Worm (Caenorhabditis elegans): ENCODE data around the gene F31F7.1.

F31F7.1 gene

ce11 chrV:6276205-6276604 is at the start of gene F31F7.1 (continued):
- TF ChIP-seq xnd-1 (tag; optimal IDR thresholded peaks at IDR 0.05) (no peak), ccch-3 (GFP tag; optimal IDR thresholded peaks at IDR 0.05) (no peak), madf-6 (GFP tag; IDR thresholded peaks at IDR 0.05) (no peak), madf-10 (tag; optimal IDR thresholded peaks at IDR 0.05) (peak; percentile 49), F33H1.4 (GFP tag; IDR thresholded peaks at IDR 0.05) (no peak), Y67H2A.10 (GFP tag; conservative IDR thresholded peaks at IDR 0.05) (no peak), ztf-3 (GFP tag; optimal IDR thresholded peaks at IDR 0.05) (no peak), lin-40 (tag; optimal IDR thresholded peaks at IDR 0.05) (peak; percentile 30), atf-7 (tag; optimal IDR thresholded peaks at IDR 0.05) (peak; percentile 46), tlf-1 (GFP tag; optimal IDR thresholded peaks at IDR 0.05) (peak; percentile 5), F23B12.7 (tag; optimal IDR thresholded peaks at IDR 0.05; ENCODE audit: insufficient read depth) (no peak), lin-26 (GFP tag; IDR thresholded peaks at IDR 0.05) (no peak), egl-44 (GFP tag; IDR thresholded peaks at IDR 0.05) (0 out of 2 replicates have a peak, but pooled peaks have one; percentile 40), die-1 (tag; optimal IDR thresholded peaks at IDR 0.05) (no peak), ets-4 (GFP tag; optimal IDR thresholded peaks at IDR 0.05) (peak; percentile 17), K11D2.4 (GFP tag; IDR thresholded peaks at IDR 0.05) (no peak), ceh-91 (GFP tag; IDR thresholded peaks at IDR 0.05) (no peak), aptf-2 (GFP tag; conservative IDR thresholded peaks at IDR 0.05) (no peak), ekl-4 (GFP tag; IDR thresholded peaks at IDR 0.05) (no peak), snpc-3.4 (tag; optimal IDR thresholded peaks at IDR 0.05) (no peak), lsl-1 (GFP tag; optimal IDR thresholded peaks at IDR 0.05) (no peak)

DNA sequence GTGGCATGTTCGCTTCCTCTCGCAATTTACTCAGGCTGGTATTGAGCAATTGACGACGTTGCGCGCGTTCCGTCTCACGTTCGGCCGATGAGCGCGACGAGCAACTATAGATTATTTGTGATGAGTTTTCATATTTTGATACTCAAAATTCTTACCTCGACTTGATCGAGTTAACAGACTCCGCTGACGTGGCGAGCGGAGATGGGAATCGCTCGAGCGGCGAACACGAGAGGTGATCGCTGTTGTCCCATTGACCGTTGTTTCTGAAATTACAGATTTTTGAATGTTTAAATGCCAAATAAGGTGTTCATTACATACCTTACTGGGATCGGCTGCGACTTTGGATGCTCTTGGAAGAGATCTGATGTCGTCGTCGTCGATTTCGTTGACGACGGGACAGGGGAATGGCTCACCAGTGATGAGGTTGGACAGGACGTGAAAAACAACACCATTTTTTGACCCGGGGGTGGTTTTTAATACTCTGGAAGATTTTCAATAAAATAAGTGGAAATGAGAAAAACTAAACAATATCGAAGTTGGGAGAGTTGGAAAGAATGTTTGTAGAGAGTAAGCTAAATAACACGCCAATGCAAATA is 49.6 kb upstream of the F31F7.1 start, which contains the start of gene W06H8.6:
Gene W06H8.6 (minus strand): TSS at position 481 of the 596 bp plus-strand sequence.
- TF ChIP-seq tbx-9 (tag; optimal IDR thresholded peaks at IDR 0.05; ENCODE audit: borderline replicate concordance) (no peak), chd-7 (tag; optimal IDR thresholded peaks at IDR 0.05) (peak; percentile 41), cebp-1 (GFP tag; IDR thresholded peaks at IDR 0.05) (no peak), cebp-1 (tag; optimal IDR thresholded peaks at IDR 0.05) (peak; percentile 47), ZK185.1 (tag; optimal IDR thresholded peaks at IDR 0.05; ENCODE audit: poor library complexity, severe bottlenecking) (no peak), lin-54 (GFP tag; optimal IDR thresholded peaks at IDR 0.05) (peak; percentile 20), athp-1 (tag; optimal IDR thresholded peaks at IDR 0.05) (peak; percentile 28), K12H6.12 (tag; optimal IDR thresholded peaks at IDR 0.05) (peak; percentile 34), nfya-1 (tag; optimal IDR thresholded peaks at IDR 0.05; ENCODE audit: borderline replicate concordance, insufficient read depth) (no peak), pbrm-1 (GFP tag; IDR thresholded peaks at IDR 0.05) (peak; percentile 36; the same call in 1 of the 2 replicates), ztf-6 (GFP tag; IDR thresholded peaks at IDR 0.05) (no peak), B0336.3 (GFP tag; IDR thresholded peaks at IDR 0.05) (0 out of 2 replicates have a peak, but pooled peaks have one; percentile 12), snpc-1.3 (tag; optimal IDR thresholded peaks at IDR 0.05; ENCODE audit: insufficient read depth) (no peak), him-1 (tag; optimal IDR thresholded peaks at IDR 0.05) (no peak), ztf-25 (GFP tag; IDR thresholded peaks at IDR 0.05) (0 out of 2 replicates have a peak, but pooled peaks have one; percentile 54), ets-4 (GFP tag; optimal IDR thresholded peaks at IDR 0.05) (peak; percentile 63), nfyb-1 (GFP tag; IDR thresholded peaks at IDR 0.05) (0 out of 2 replicates have a peak, but pooled peaks have one; percentile 67), hmg-1.2 (GFP tag; IDR thresholded peaks at IDR 0.05) (peak; percentile 28; the same call in 1 of the 2 replicates), zfh-2 (GFP tag; conservative IDR thresholded peaks at IDR 0.05) (peak; percentile 75), Y79H2A.3 (GFP tag; conservative IDR thresholded peaks at IDR 0.05) (0 out of 2 replicates have a peak, but pooled peaks have one; percentile 20), F33H1.4 (GFP tag; IDR thresholded peaks at IDR 0.05) (no peak), lin-40 (tag; optimal IDR thresholded peaks at IDR 0.05) (no peak), let-607 (tag; optimal IDR thresholded peaks at IDR 0.05) (peak in 1 of 2 experiments; percentile 34), cebp-2 (GFP tag; IDR thresholded peaks at IDR 0.05) (0 out of 2 replicates have a peak, but pooled peaks have one; percentile 57), Y56A3A.18 (GFP tag; IDR thresholded peaks at IDR 0.05) (peak; percentile 31; the same call in 1 of the 2 replicates), madf-10 (tag; optimal IDR thresholded peaks at IDR 0.05) (peak; percentile 13), F52B5.7 (tag; optimal IDR thresholded peaks at IDR 0.05) (peak; percentile 65), nhr-90 (tag; optimal IDR thresholded peaks at IDR 0.05) (peak; percentile 38), repo-1 (tag; optimal IDR thresholded peaks at IDR 0.05) (no peak)

Measured in whole organism, young adult.